Fruit fly (Drosophila melanogaster) whole organism, pupa: Measurements from ENCODE around the gene Myb.

Source experiments
- CG10348 ChIP-seq: fragments of 200-800 bp; sonication (Bioruptor generic); IDR thresholded peaks from 2 replicates; pipeline ENCODE4 v1.3.6; 2022; ENCODE audit warnings: missing biosample characterization, missing genetic modification characterization
- CG12605 ChIP-seq: fragments of 200-800 bp; sonication (Bioruptor generic); IDR thresholded peaks from 2 replicates; pipeline ENCODE4 v1.3.6; 2022; ENCODE audit warnings: missing biosample characterization, missing genetic modification characterization
- CG13204 ChIP-seq: fragments of 200-800 bp; sonication (Bioruptor generic); optimal IDR thresholded peaks from 2 replicates; lab custom pipeline; 2018; ENCODE audit warnings: missing biosample characterization, mild to moderate bottlenecking, missing genetic modification characterization, moderate library complexity
- CG14655 ChIP-seq: fragments of 200-800 bp; sonication (Bioruptor generic); optimal IDR thresholded peaks from 3 replicates; lab custom pipeline; 2017; ENCODE audit warnings: mild to moderate bottlenecking, missing biosample characterization, missing genetic modification reagents, missing genetic modification characterization
- CG15710 ChIP-seq: fragments of 200-800 bp; sonication (Bioruptor generic); optimal IDR thresholded peaks from 2 replicates; lab custom pipeline; 2018; ENCODE audit warnings: missing biosample characterization, mild to moderate bottlenecking, missing genetic modification characterization, moderate library complexity
- CG17806 ChIP-seq: fragments of 200-800 bp; sonication (Bioruptor generic); optimal IDR thresholded peaks from 2 replicates; lab custom pipeline; 2018; ENCODE audit warnings: missing biosample characterization, mild to moderate bottlenecking, missing genetic modification characterization, moderate library complexity
- CG32121 ChIP-seq: fragments of 200-800 bp; sonication (Bioruptor generic); IDR thresholded peaks from 2 replicates; pipeline ENCODE4 v1.3.6; 2022; ENCODE audit warnings: missing biosample characterization, missing genetic modification characterization
- CG4496 ChIP-seq: fragments of 200-800 bp; sonication (Bioruptor generic); IDR thresholded peaks from 3 replicates; pipeline ENCODE4 v1.3.6; 2022; ENCODE audit warnings: missing biosample characterization, missing genetic modification characterization
- CG8159 ChIP-seq: fragments of 200-800 bp; sonication (Bioruptor generic); optimal IDR thresholded peaks from 3 replicates; lab custom pipeline; 2018; ENCODE audit warnings: missing biosample characterization, mild to moderate bottlenecking, missing genetic modification characterization, moderate library complexity
- CG8301 ChIP-seq: fragments of 200-800 bp; sonication (Bioruptor generic); optimal IDR thresholded peaks from 2 replicates; lab custom pipeline; 2018; ENCODE audit warnings: missing biosample characterization, mild to moderate bottlenecking, missing genetic modification characterization
- CG9948 ChIP-seq: fragments of 200-800 bp; sonication (Bioruptor generic); optimal IDR thresholded peaks from 2 replicates; lab custom pipeline; 2018; ENCODE audit warnings: missing biosample characterization, mild to moderate bottlenecking, missing genetic modification characterization, moderate library complexity
- D1 ChIP-seq: fragments of 200-800 bp; sonication (Bioruptor generic); optimal IDR thresholded peaks from 2 replicates; lab custom pipeline; 2018; ENCODE audit warnings: missing biosample characterization, mild to moderate bottlenecking, missing genetic modification characterization, moderate library complexity
- EcR ChIP-seq: fragments of 200-800 bp; sonication (Bioruptor generic); optimal IDR thresholded peaks from 3 replicates; lab custom pipeline; 2019; ENCODE audit warnings: missing biosample characterization, missing genetic modification characterization, mild to moderate bottlenecking, moderate library complexity, missing genetic modification reagents
- Ets98B ChIP-seq: fragments of 200-800 bp; sonication (Bioruptor generic); IDR thresholded peaks from 2 replicates; pipeline ENCODE4 v1.3.6; 2022; ENCODE audit warnings: missing biosample characterization, missing genetic modification characterization
- Pif1A ChIP-seq: fragments of 200-800 bp; sonication (Bioruptor generic); optimal IDR thresholded peaks from 3 replicates; lab custom pipeline; 2016; ENCODE audit warnings: missing biosample characterization, missing genetic modification characterization
- Pif1B ChIP-seq: fragments of 200-800 bp; sonication (Bioruptor generic); optimal IDR thresholded peaks from 3 replicates; lab custom pipeline; 2016; ENCODE audit warnings: missing biosample characterization, missing genetic modification characterization
- Snoo ChIP-seq: fragments of 200-800 bp; sonication (Bioruptor generic); optimal IDR thresholded peaks from 3 replicates; lab custom pipeline; 2017; ENCODE audit warnings: missing biosample characterization, mild to moderate bottlenecking, missing genetic modification characterization, inconsistent platforms
- gl ChIP-seq: fragments of 200-800 bp; sonication (Bioruptor generic); optimal IDR thresholded peaks from 2 replicates; lab custom pipeline; 2018; ENCODE audit warnings: missing biosample characterization, mild to moderate bottlenecking, missing genetic modification characterization
- rn ChIP-seq: fragments of 200-800 bp; sonication (Bioruptor generic); IDR thresholded peaks from 2 replicates; pipeline ENCODE4 v1.3.6; 2022; ENCODE audit warnings: missing biosample characterization, missing genetic modification characterization

Myb gene

dm6 chrX:15837530-15837929, 20.1 kb downstream of the Myb start, which contains the start of gene CG8565:
CG8565 (plus strand) TSS chrX:15837830.
- TF ChIP-seq CG4496 (GFP tag; lab: Robert Waterston, UW): no peak
- no peak for TF ChIP-seq gl (tag; lab: Kevin White, UChicago)
- no peak for TF ChIP-seq CG12605
- no peak for TF ChIP-seq CG32121
- TF ChIP-seq CG17806 (tag; lab: Kevin White, UChicago): no peak
- TF ChIP-seq Ets98B (GFP tag; lab: Robert Waterston, UW): no peak
- TF ChIP-seq Pif1A (GFP tag; lab: Kevin White, UChicago): no peak

- no peak for TF ChIP-seq CG9948 (tag; lab: Kevin White, UChicago)
- no peak for TF ChIP-seq Pif1B (GFP tag; lab: Kevin White, UChicago)
- TF ChIP-seq gl (tag; lab: Kevin White, UChicago): no peak
- TF ChIP-seq CG10348: no peak
- TF ChIP-seq CG8159: no peak
- TF ChIP-seq EcR (GFP tag; lab: Kevin White, UChicago): no peak
- TF ChIP-seq D1 (tag; lab: Kevin White, UChicago): peak; percentile 54
- TF ChIP-seq CG32121: no peak
- no peak for TF ChIP-seq Snoo
- no peak for TF ChIP-seq CG15710 (tag; lab: Kevin White, UChicago)
- peak; percentile 30; the same call in 1 of the 2 replicates for TF ChIP-seq Ets98B (GFP tag; lab: Robert Waterston, UW)
Observed at dm6 chrX:15835393-15835792, 22.2 kb downstream of the Myb start, which contains the start of gene Chc. Chc (minus strand) TSS chrX:15835490.

dm6 chrX:15834594-15835236, 22.9 kb downstream of the Myb start:
- TF ChIP-seq Pif1A (GFP tag; lab: Kevin White, UChicago) (no peak), CG14655 (GFP tag; lab: Kevin White, UChicago) (no peak), CG8159 (no peak), Ets98B (GFP tag; lab: Robert Waterston, UW) (peak; percentile 48; the same call in 1 of the 2 replicates), CG4496 (GFP tag; lab: Robert Waterston, UW) (0 out of 3 replicates have a peak, but pooled peaks have one; percentile 13), CG10348 (no peak), CG12605 (peak; percentile 58; the same call in 1 of the 2 replicates), CG13204 (GFP tag; lab: Kevin White, UChicago) (no peak), CG8301 (tag; lab: Kevin White, UChicago) (no peak), D1 (tag; lab: Kevin White, UChicago) (no peak), CG15710 (tag; lab: Kevin White, UChicago) (no peak), EcR (GFP tag; lab: Kevin White, UChicago) (no peak), Snoo (no peak), gl (tag; lab: Kevin White, UChicago) (peak; percentile 1), Pif1B (GFP tag; lab: Kevin White, UChicago) (no peak), CG17806 (tag; lab: Kevin White, UChicago) (no peak), rn (no peak)

dm6 chrX:15833957-15834356, 23.7 kb downstream of the Myb start:
- TF ChIP-seq CG10348: no peak
- no peak for TF ChIP-seq rn
- TF ChIP-seq Ets98B (GFP tag; lab: Robert Waterston, UW): no peak
- no peak for TF ChIP-seq CG12605
- TF ChIP-seq CG15710 (tag; lab: Kevin White, UChicago): no peak
- TF ChIP-seq gl (tag; lab: Kevin White, UChicago): no peak
- no peak for TF ChIP-seq CG8159
- no peak for TF ChIP-seq CG9948 (tag; lab: Kevin White, UChicago)
- no peak for TF ChIP-seq Snoo
- TF ChIP-seq CG13204 (GFP tag; lab: Kevin White, UChicago): no peak
- TF ChIP-seq CG14655 (GFP tag; lab: Kevin White, UChicago): no peak

dm6 chrX:15822363-15822762, 35.3 kb downstream of the Myb start:
- no peak for TF ChIP-seq Pif1B (GFP tag; lab: Kevin White, UChicago)

- TF ChIP-seq CG9948 (tag; lab: Kevin White, UChicago) (no peak), EcR (GFP tag; lab: Kevin White, UChicago) (no peak), D1 (tag; lab: Kevin White, UChicago) (no peak), Pif1B (GFP tag; lab: Kevin White, UChicago) (no peak)
Observed at dm6 chrX:15818608-15819184, 38.9 kb downstream of the Myb start.

- TF ChIP-seq gl (tag; lab: Kevin White, UChicago) (no peak), CG32121 (no peak)
Observed at dm6 chrX:15817823-15818222, 39.8 kb downstream of the Myb start.

- TF ChIP-seq CG13204 (GFP tag; lab: Kevin White, UChicago): no peak
- TF ChIP-seq CG15710 (tag; lab: Kevin White, UChicago): no peak
- TF ChIP-seq CG17806 (tag; lab: Kevin White, UChicago): no peak
- no peak for TF ChIP-seq EcR (GFP tag; lab: Kevin White, UChicago)
- no peak for TF ChIP-seq CG10348
- TF ChIP-seq Ets98B (GFP tag; lab: Robert Waterston, UW): no peak
- no peak for TF ChIP-seq CG8159
- TF ChIP-seq Snoo: no peak
- no peak for TF ChIP-seq CG8301 (tag; lab: Kevin White, UChicago)
- no peak for TF ChIP-seq CG14655 (GFP tag; lab: Kevin White, UChicago)
- no peak for TF ChIP-seq rn
- no peak for TF ChIP-seq gl (tag; lab: Kevin White, UChicago)
- TF ChIP-seq, all 21 proteins: peak for 0
Observed at dm6 chrX:15816905-15817304, 40.7 kb downstream of the Myb start.
